Fruit fly (Drosophila melanogaster) whole organism, embryonic: Measurements from ENCODE around the gene AstA-R1.

Experiments used
- Bdp1 ChIP-seq: fragments of 200-800 bp; sonication (Bioruptor generic); optimal IDR thresholded peaks from 3 replicates; lab custom pipeline; 2016; ENCODE audit warnings: missing biosample characterization, missing genetic modification characterization
- CG10366 ChIP-seq: fragments of 200-800 bp; sonication (Bioruptor generic); IDR thresholded peaks from 2 replicates; pipeline ENCODE4 v1.3.6; 2022; ENCODE audit warnings: missing biosample characterization, missing genetic modification characterization
- CG10979 ChIP-seq: fragments of 200-800 bp; sonication (Bioruptor generic); optimal IDR thresholded peaks from 2 replicates; lab custom pipeline; 2018; ENCODE audit warnings: missing biosample characterization, mild to moderate bottlenecking, missing genetic modification characterization, moderate library complexity
- CG1233 ChIP-seq: fragments of 200-800 bp; sonication (Bioruptor generic); optimal IDR thresholded peaks from 4 replicates; lab custom pipeline; 2018; ENCODE audit warnings: missing biosample characterization, mild to moderate bottlenecking, missing genetic modification characterization
- CG12942 ChIP-seq: fragments of 200-800 bp; sonication (Bioruptor generic); optimal IDR thresholded peaks from 3 replicates; lab custom pipeline; 2016; ENCODE audit warnings: missing biosample characterization, missing genetic modification characterization
- CG15601 ChIP-seq: fragments of 200-800 bp; sonication (Bioruptor generic); optimal IDR thresholded peaks from 3 replicates; lab custom pipeline; 2019; ENCODE audit warnings: missing biosample characterization, mild to moderate bottlenecking, missing genetic modification characterization, moderate library complexity
- CG17612 ChIP-seq: fragments of 200-800 bp; sonication (Bioruptor generic); IDR thresholded peaks from 2 replicates; pipeline ENCODE4 v1.3.6; 2022; ENCODE audit warnings: missing biosample characterization, missing genetic modification characterization
- CG17912 ChIP-seq: fragments of 200-800 bp; sonication (Bioruptor generic); optimal IDR thresholded peaks from 2 replicates; lab custom pipeline; 2018; ENCODE audit warnings: missing biosample characterization, mild to moderate bottlenecking, missing genetic modification characterization
- CG2116 ChIP-seq: fragments of 200-800 bp; sonication (Bioruptor generic); optimal IDR thresholded peaks from 3 replicates; lab custom pipeline; 2018; ENCODE audit warnings: missing biosample characterization, mild to moderate bottlenecking, missing genetic modification characterization
- CG34224 ChIP-seq: fragments of 200-800 bp; sonication (Bioruptor generic); IDR thresholded peaks from 3 replicates; pipeline ENCODE4 v1.3.6; 2022; ENCODE audit warnings: missing biosample characterization, missing genetic modification characterization; ENCODE audit not compliant: partially characterized antibody
- CG4360 ChIP-seq: fragments of 200-800 bp; sonication (Bioruptor generic); IDR thresholded peaks from 2 replicates; pipeline ENCODE4 v1.3.6; 2022; ENCODE audit warnings: missing biosample characterization, missing genetic modification characterization
- CG43689 ChIP-seq: fragments of 200-800 bp; sonication (Bioruptor generic); IDR thresholded peaks from 2 replicates; pipeline ENCODE4 v1.3.6; 2022; ENCODE audit warnings: missing biosample characterization, missing genetic modification characterization
- CG4707 ChIP-seq: fragments of 200-800 bp; sonication (Bioruptor generic); optimal IDR thresholded peaks from 2 replicates; lab custom pipeline; 2018; ENCODE audit warnings: missing biosample characterization, mild to moderate bottlenecking, missing genetic modification characterization, moderate library complexity
- CG6765 ChIP-seq: fragments of 200-800 bp; sonication (Bioruptor generic); optimal IDR thresholded peaks from 3 replicates; lab custom pipeline; 2017; ENCODE audit warnings: missing biosample characterization, mild to moderate bottlenecking, missing genetic modification characterization
- CG6813 ChIP-seq: fragments of 200-800 bp; sonication (Bioruptor generic); optimal IDR thresholded peaks from 2 replicates; lab custom pipeline; 2017; ENCODE audit warnings: missing biosample characterization, missing genetic modification characterization, mild to moderate bottlenecking, moderate library complexity, missing genetic modification reagents
- CG6854 ChIP-seq: fragments of 200-800 bp; sonication (Bioruptor generic); optimal IDR thresholded peaks from 3 replicates; lab custom pipeline; 2017; ENCODE audit warnings: missing biosample characterization, mild to moderate bottlenecking, missing genetic modification characterization
- CG7786 ChIP-seq: fragments of 200-800 bp; sonication (Bioruptor generic); optimal IDR thresholded peaks from 2 replicates; lab custom pipeline; 2016; ENCODE audit warnings: missing biosample characterization, missing genetic modification characterization
- CG9876 ChIP-seq: fragments of 200-800 bp; sonication (Bioruptor generic); optimal IDR thresholded peaks from 2 replicates; lab custom pipeline; 2016; ENCODE audit warnings: missing biosample characterization, missing genetic modification characterization
- Camta ChIP-seq: fragments of 200-800 bp; sonication (Bioruptor generic); optimal IDR thresholded peaks from 2 replicates; lab custom pipeline; 2016; ENCODE audit warnings: missing biosample characterization, missing genetic modification characterization
- CoRest ChIP-seq: fragments of 200-800 bp; sonication (Bioruptor generic); optimal IDR thresholded peaks from 3 replicates; lab custom pipeline; 2018; ENCODE audit warnings: missing biosample characterization, mild to moderate bottlenecking, missing genetic modification characterization, moderate library complexity
- Doc3 ChIP-seq: fragments of 200-800 bp; sonication (Bioruptor generic); IDR thresholded peaks from 3 replicates; pipeline ENCODE4 v1.3.6; 2022; ENCODE audit warnings: missing biosample characterization, missing genetic modification characterization; ENCODE audit not compliant: partially characterized antibody
- Elba2 ChIP-seq: fragments of 200-800 bp; sonication (Bioruptor generic); optimal IDR thresholded peaks from 3 replicates; lab custom pipeline; 2016; ENCODE audit warnings: missing biosample characterization, missing genetic modification characterization
- H15 ChIP-seq: fragments of 200-800 bp; sonication (Bioruptor generic); IDR thresholded peaks from 3 replicates; pipeline ENCODE4 v1.3.6; 2022; ENCODE audit warnings: missing biosample characterization, missing genetic modification characterization
- HHEX ChIP-seq: fragments of 200-800 bp; sonication (Bioruptor generic); optimal IDR thresholded peaks from 3 replicates; lab custom pipeline; 2017; ENCODE audit warnings: missing biosample characterization, mild to moderate bottlenecking, missing genetic modification characterization, missing genetic modification reagents
- Hey ChIP-seq: fragments of 200-800 bp; sonication (Bioruptor generic); optimal IDR thresholded peaks from 3 replicates; lab custom pipeline; 2018; ENCODE audit warnings: missing biosample characterization, mild to moderate bottlenecking, missing genetic modification characterization
- Hmx ChIP-seq: fragments of 200-800 bp; sonication (Bioruptor generic); optimal IDR thresholded peaks from 2 replicates; lab custom pipeline; 2016; ENCODE audit warnings: missing biosample characterization, missing genetic modification characterization
- Max ChIP-seq: fragments of 200-800 bp; sonication (Bioruptor generic); optimal IDR thresholded peaks from 2 replicates; lab custom pipeline; 2016; ENCODE audit warnings: missing biosample characterization, mild to moderate bottlenecking, missing genetic modification characterization
- TFAM ChIP-seq: fragments of 200-800 bp; sonication (Bioruptor generic); optimal IDR thresholded peaks from 2 replicates; lab custom pipeline; 2017; ENCODE audit warnings: missing biosample characterization, missing genetic modification characterization, inconsistent platforms
- ase ChIP-seq: fragments of 200-800 bp; sonication (Bioruptor generic); IDR thresholded peaks from 3 replicates; pipeline ENCODE4 v1.3.6; 2022; ENCODE audit warnings: missing biosample characterization, missing genetic modification characterization
- bowl ChIP-seq: fragments of 200-800 bp; sonication (Bioruptor generic); IDR thresholded peaks from 2 replicates; pipeline ENCODE4 v1.3.6; 2022; ENCODE audit warnings: missing biosample characterization, missing genetic modification characterization
- caup ChIP-seq: fragments of 200-800 bp; sonication (Bioruptor generic); optimal IDR thresholded peaks from 3 replicates; lab custom pipeline; 2017; ENCODE audit warnings: missing biosample characterization, mild to moderate bottlenecking, missing genetic modification characterization, moderate library complexity; ENCODE audit not compliant: severe bottlenecking
- cg ChIP-seq: fragments of 200-800 bp; sonication (Bioruptor generic); optimal IDR thresholded peaks from 3 replicates; lab custom pipeline; 2019; ENCODE audit warnings: missing biosample characterization, mild to moderate bottlenecking, missing genetic modification characterization, moderate library complexity
- chif ChIP-seq, 2 experiments: fragments of 200-800 bp; sonication (Bioruptor generic); optimal IDR thresholded peaks; 3 replicates each; lab custom pipeline; 2016; ENCODE audit warnings: missing biosample characterization in 2 of 2, missing genetic modification characterization in 2 of 2
- chm ChIP-seq: fragments of 200-800 bp; sonication (Bioruptor generic); IDR thresholded peaks from 2 replicates; pipeline ENCODE4 v1.3.6; 2022; ENCODE audit warnings: missing biosample characterization, missing genetic modification characterization
- dpn ChIP-seq, 2 experiments: fragments of 200-800 bp; sonication (Bioruptor generic); optimal IDR thresholded peaks; 3 replicates each; lab custom pipeline; 2016; ENCODE audit warnings: missing biosample characterization in 2 of 2, missing genetic modification characterization in 2 of 2
- fd102C ChIP-seq: fragments of 200-800 bp; sonication (Bioruptor generic); optimal IDR thresholded peaks from 2 replicates; lab custom pipeline; 2018; ENCODE audit warnings: missing biosample characterization, mild to moderate bottlenecking, missing genetic modification characterization, moderate library complexity
- gsb ChIP-seq: fragments of 200-800 bp; sonication (Bioruptor generic); IDR thresholded peaks from 2 replicates; pipeline ENCODE4 v1.3.6; 2022; ENCODE audit warnings: missing biosample characterization, missing genetic modification characterization
- gsb-n ChIP-seq: fragments of 200-800 bp; sonication (Bioruptor generic); optimal IDR thresholded peaks from 3 replicates; lab custom pipeline; 2018; ENCODE audit warnings: missing biosample characterization, mild to moderate bottlenecking, missing genetic modification characterization
- hkb ChIP-seq, 2 experiments: fragments of 200-800 bp in 1 of 2; fragments of >200 bp in 1 of 2; sonication (Bioruptor generic) in 1 of 2; IDR thresholded peaks in 1 of 2; optimal IDR thresholded peaks in 1 of 2; 2 replicates each; pipeline versions ENCODE4 v1.3.6 to Lab custom; 2017 to 2022; ENCODE audit warnings: missing biosample characterization in 1 of 2, missing genetic modification characterization in 1 of 2
- ken ChIP-seq: fragments of 200-800 bp; sonication (Bioruptor generic); IDR thresholded peaks from 3 replicates; pipeline ENCODE4 v1.3.6; 2022; ENCODE audit warnings: missing biosample characterization, missing genetic modification characterization
- oc ChIP-seq: fragments of 200-800 bp; sonication (Bioruptor generic); optimal IDR thresholded peaks from 2 replicates; lab custom pipeline; 2018; ENCODE audit warnings: missing biosample characterization, mild to moderate bottlenecking, missing genetic modification characterization, moderate library complexity
- otp ChIP-seq: fragments of 200-800 bp; sonication (Bioruptor generic); IDR thresholded peaks from 3 replicates; pipeline ENCODE4, ENCODE4 v1.3.6; 2022; ENCODE audit warnings: missing biosample characterization, missing genetic modification characterization
- salm ChIP-seq: fragments of 200-800 bp; sonication (Bioruptor generic); optimal IDR thresholded peaks from 2 replicates; lab custom pipeline; 2018; ENCODE audit warnings: missing biosample characterization, mild to moderate bottlenecking, missing genetic modification characterization
- sens ChIP-seq: fragments of 200-800 bp; sonication (Bioruptor generic); peaks from one replicate; lab custom pipeline; 2016; ENCODE audit warnings: missing biosample characterization, missing genetic modification characterization
- slbo ChIP-seq: fragments of 200-800 bp; sonication (Bioruptor generic); IDR thresholded peaks from 2 replicates; pipeline ENCODE4 v1.3.6; 2022; ENCODE audit warnings: missing biosample characterization, missing genetic modification characterization
- sqz ChIP-seq: fragments of 200-800 bp; sonication (Bioruptor generic); optimal IDR thresholded peaks from 3 replicates; lab custom pipeline; 2018; ENCODE audit warnings: missing biosample characterization, mild to moderate bottlenecking, missing genetic modification characterization
- tll ChIP-seq, 2 experiments: fragments of 200-800 bp in 1 of 2; fragments of >200 bp in 1 of 2; sonication (Bioruptor generic) in 1 of 2; optimal IDR thresholded peaks; 2 replicates each; lab custom pipeline; 2017 to 2019; ENCODE audit warnings: missing biosample characterization in 2 of 2, missing genetic modification characterization in 2 of 2, mild to moderate bottlenecking in 1 of 2, moderate library complexity in 1 of 2
- toy ChIP-seq: fragments of 200-800 bp; sonication (Bioruptor generic); IDR thresholded peaks from 2 replicates; pipeline ENCODE4 v1.3.6; 2022; ENCODE audit warnings: missing biosample characterization, missing genetic modification characterization
- vfl ChIP-seq: fragments of 200-800 bp; sonication (Bioruptor generic); optimal IDR thresholded peaks from 2 replicates; lab custom pipeline; 2016; ENCODE audit warnings: missing biosample characterization, missing genetic modification characterization

AstA-R1 gene

DNA sequence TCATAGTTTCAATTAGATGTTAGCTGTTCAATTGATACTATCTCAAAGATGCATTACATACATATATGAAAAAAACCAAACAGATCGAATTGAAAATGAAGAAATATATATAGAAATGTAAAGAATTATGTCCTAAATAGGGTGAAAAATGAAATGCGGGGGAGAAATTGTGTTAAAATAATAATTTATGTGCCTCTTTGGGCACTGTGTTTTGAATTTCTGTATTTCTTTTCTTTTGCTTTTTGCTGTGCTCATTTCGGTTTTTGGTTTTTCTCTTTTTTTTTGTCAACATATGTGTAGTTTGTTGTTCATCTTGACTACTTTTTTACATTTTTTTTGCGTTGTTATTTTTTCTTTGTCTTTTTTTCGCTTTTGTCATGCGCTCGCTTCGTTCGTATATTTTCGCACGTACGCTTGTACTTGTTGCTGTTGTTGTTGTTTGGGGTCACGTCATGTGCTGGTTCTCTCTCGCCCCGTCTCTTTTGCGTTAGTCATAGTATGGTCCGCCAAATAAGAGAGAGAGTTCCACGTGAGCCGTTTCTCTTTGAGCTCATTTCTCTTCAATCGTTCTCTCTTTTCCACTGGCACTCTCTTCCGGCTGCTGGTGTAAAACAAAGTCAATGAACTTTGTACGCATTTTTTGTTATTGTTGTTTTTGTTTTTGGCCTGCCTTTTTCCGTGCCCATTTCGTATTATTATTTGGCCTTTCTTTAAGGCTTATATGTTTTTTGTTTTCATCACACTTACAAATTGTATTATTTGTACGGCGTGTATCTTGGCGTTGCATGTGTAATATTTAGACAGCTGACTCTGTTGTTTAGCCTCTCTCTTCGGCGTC, 121.0 kb downstream of the AstA-R1 start (continued):
- TF ChIP-seq Bdp1 (GFP tag; lab: Kevin White, UChicago) (no peak), CG2116 (GFP tag; lab: Kevin White, UChicago) (no peak), CG7786 (GFP tag; lab: Kevin White, UChicago) (no peak), hkb (optimal IDR thresholded peaks at IDR 0.05; lab: Kevin White, UChicago) (no peak), hkb (GFP tag; IDR thresholded peaks at IDR 0.05; lab: Robert Waterston, UW) (peak; percentile 17; the same call in 1 of the 2 replicates), dpn (GFP tag; optimal IDR thresholded peaks at IDR 0.05; lab: Kevin White, UChicago) (no peak), cg (peak; percentile 40), CG43689 (no peak), CoRest (tag; lab: Kevin White, UChicago) (peak; percentile 22), H15 (no peak), salm (tag; lab: Kevin White, UChicago) (no peak), Hey (tag; lab: Kevin White, UChicago) (no peak), Doc3 (no peak), CG10979 (tag; lab: Kevin White, UChicago) (no peak), CG15601 (no peak), ase (GFP tag; lab: Robert Waterston, UW) (no peak), CG17612 (GFP tag; lab: Robert Waterston, UW) (no peak), gsb (GFP tag; lab: Robert Waterston, UW) (no peak), otp (no peak), tll (GFP tag; optimal IDR thresholded peaks at IDR 0.05; lab: Kevin White, UChicago) (no peak), CG9876 (no peak), vfl (GFP tag; lab: Kevin White, UChicago) (no peak), bowl (GFP tag; lab: Robert Waterston, UW) (no peak), CG6854 (GFP tag; lab: Kevin White, UChicago) (no peak), CG10366 (GFP tag; lab: Robert Waterston, UW) (no peak), CG34224 (GFP tag; lab: Robert Waterston, UW) (peak; percentile 38; the same call in 1 of the 3 replicates), CG17912 (GFP tag; lab: Kevin White, UChicago) (no peak), fd102C (GFP tag; lab: Kevin White, UChicago) (no peak), Hmx (GFP tag; lab: Kevin White, UChicago) (no peak), chm (GFP tag; lab: Robert Waterston, UW) (no peak), CG1233 (GFP tag; lab: Kevin White, UChicago) (no peak), HHEX (GFP tag; lab: Kevin White, UChicago) (no peak), oc (tag; lab: Kevin White, UChicago) (no peak), CG4707 (GFP tag; lab: Kevin White, UChicago) (no peak), toy (no peak), Camta (GFP tag; lab: Kevin White, UChicago) (no peak), slbo (peak; percentile 34; the same call in 1 of the 2 replicates), CG6765 (no peak), ken (GFP tag; lab: Robert Waterston, UW) (no peak), CG6813 (GFP tag; lab: Kevin White, UChicago) (no peak), chif (GFP tag; optimal IDR thresholded peaks at IDR 0.05; lab: Kevin White, UChicago) (no peak), sqz (GFP tag; lab: Kevin White, UChicago) (peak; percentile 64), TFAM (no peak), gsb-n (tag; lab: Kevin White, UChicago) (no peak), CG12942 (GFP tag; lab: Kevin White, UChicago) (no peak), caup (GFP tag; lab: Kevin White, UChicago) (no peak), CG4360 (peak; percentile 94), Max (GFP tag; lab: Kevin White, UChicago) (no peak), Elba2 (GFP tag; lab: Kevin White, UChicago) (no peak), sens (peak; percentile 73)
